Worm (Caenorhabditis elegans) whole organism, L1 larva: ENCODE measurements around the gene pqe-1.

Source experiments
- aha-1 ChIP-seq: fragments of 150-350 bp; optimal IDR thresholded peaks from 2 replicates; lab custom pipeline; 2014; ENCODE audit warnings: missing biosample characterization, missing genetic modification characterization
- aly-2 ChIP-seq: fragments of 150-350 bp; optimal IDR thresholded peaks from 2 replicates; lab custom pipeline; 2014; ENCODE audit warnings: missing biosample characterization, missing genetic modification characterization
- ama-1 ChIP-seq: fragments of 150-350 bp; optimal IDR thresholded peaks from 2 replicates; lab custom pipeline; 2014
- ceh-82 ChIP-seq, 3 experiments: fragments of 150-350 bp in 1 of 3; sonication (generic microtip) in 2 of 3; optimal IDR thresholded peaks; 2 replicates each; lab custom pipeline; 2014 to 2017; ENCODE audit warnings: missing biosample characterization in 3 of 3, missing genetic modification characterization in 3 of 3
- ces-1 ChIP-seq: fragments of 150-350 bp; optimal IDR thresholded peaks from 2 replicates; lab custom pipeline; 2014; ENCODE audit warnings: missing biosample characterization, missing genetic modification reagents, missing genetic modification characterization
- dpl-1 ChIP-seq, 3 experiments: fragments of 150-350 bp in 2 of 3; sonication (generic microtip) in 1 of 3; optimal IDR thresholded peaks; 2 replicates each; lab custom pipeline; 2014 to 2017; ENCODE audit warnings: missing biosample characterization in 3 of 3, missing genetic modification characterization in 3 of 3, missing genetic modification reagents in 3 of 3
- dsc-1 ChIP-seq: sonication (generic microtip); optimal IDR thresholded peaks from 2 replicates; lab custom pipeline; 2016; ENCODE audit warnings: mild to moderate bottlenecking, missing genetic modification characterization, missing compliant biosample characterization
- efl-1 ChIP-seq, 4 experiments: fragments of 150-350 bp; optimal IDR thresholded peaks in 3 of 4; peaks in 1 of 4; 1 replicate in 1 of 4; 2 replicates in 3 of 4; lab custom pipeline; 2014; ENCODE audit warnings: missing biosample characterization in 2 of 4, missing genetic modification characterization in 2 of 4, missing genetic modification reagents in 2 of 4
- efl-3 ChIP-seq: fragments of 200-800 bp; sonication (Bioruptor generic); optimal IDR thresholded peaks from 2 replicates; lab custom pipeline; 2018; ENCODE audit warnings: mild to moderate bottlenecking, missing genetic modification characterization, missing compliant biosample characterization
- elt-2 ChIP-seq: sonication (generic microtip); optimal IDR thresholded peaks from 2 replicates; lab custom pipeline; 2016; ENCODE audit warnings: missing genetic modification characterization, mild to moderate bottlenecking, inconsistent platforms, missing compliant biosample characterization, missing genetic modification reagents
- ets-5 ChIP-seq: fragments of 200-800 bp; sonication (Bioruptor generic); IDR thresholded peaks from 2 replicates; pipeline ENCODE4 v1.3.6; 2022; ENCODE audit warnings: missing genetic modification characterization, missing compliant biosample characterization
- fkh-4 ChIP-seq: sonication (generic microtip); optimal IDR thresholded peaks from 2 replicates; lab custom pipeline; 2016; ENCODE audit warnings: missing compliant biosample characterization, missing genetic modification characterization, borderline replicate concordance
- grh-1 ChIP-seq: fragments of 200-800 bp; sonication (Bioruptor generic); IDR thresholded peaks from 2 replicates; pipeline ENCODE4 v1.3.6; 2022; ENCODE audit warnings: missing genetic modification reagents, missing genetic modification characterization, missing compliant biosample characterization
- hpl-2 ChIP-seq: fragments of 150-350 bp; optimal IDR thresholded peaks from 2 replicates; lab custom pipeline; 2014; ENCODE audit warnings: missing biosample characterization, missing genetic modification reagents, missing genetic modification characterization
- lin-14 ChIP-seq: fragments of 200-800 bp; sonication (Bioruptor generic); optimal IDR thresholded peaks from 2 replicates; lab custom pipeline; 2018; ENCODE audit warnings: mild to moderate bottlenecking, missing genetic modification characterization, moderate library complexity, missing compliant biosample characterization
- lin-35 ChIP-seq, 2 experiments: fragments of 150-350 bp; optimal IDR thresholded peaks; 2 replicates each; lab custom pipeline; 2014; ENCODE audit warnings: missing biosample characterization in 2 of 2, missing genetic modification characterization in 2 of 2, missing genetic modification reagents in 2 of 2
- lin-39 ChIP-seq: fragments of 150-350 bp; optimal IDR thresholded peaks from 2 replicates; lab custom pipeline; 2014; ENCODE audit warnings: missing biosample characterization, missing genetic modification reagents, missing genetic modification characterization
- lsy-2 ChIP-seq, 2 experiments: fragments of 150-350 bp; optimal IDR thresholded peaks; 2 replicates each; lab custom pipeline; 2014; ENCODE audit warnings: missing biosample characterization in 2 of 2, missing genetic modification characterization in 2 of 2
- mep-1 ChIP-seq: fragments of 150-350 bp; optimal IDR thresholded peaks from 2 replicates; lab custom pipeline; 2014; ENCODE audit warnings: missing biosample characterization, missing genetic modification characterization
- nhr-12 ChIP-seq: sonication (generic microtip); optimal IDR thresholded peaks from 2 replicates; lab custom pipeline; 2017; ENCODE audit warnings: missing biosample characterization, missing genetic modification characterization
- nhr-19 ChIP-seq: fragments of 200-800 bp; sonication (Bioruptor generic); conservative IDR thresholded peaks from 2 replicates; pipeline ENCODE4 v1.3.6; 2022; ENCODE audit warnings: missing genetic modification characterization, missing compliant biosample characterization
- nhr-20 ChIP-seq: sonication (generic microtip); optimal IDR thresholded peaks from 2 replicates; lab custom pipeline; 2016; ENCODE audit warnings: mild to moderate bottlenecking, missing genetic modification characterization, missing compliant biosample characterization
- nhr-28 ChIP-seq: fragments of 150-350 bp; optimal IDR thresholded peaks from 2 replicates; lab custom pipeline; 2014; ENCODE audit warnings: missing biosample characterization, missing genetic modification characterization
- nhr-47 ChIP-seq: sonication (generic microtip); optimal IDR thresholded peaks from 2 replicates; lab custom pipeline; 2016; ENCODE audit warnings: mild to moderate bottlenecking, missing genetic modification characterization, moderate library complexity, missing compliant biosample characterization
- nhr-71 ChIP-seq: sonication (generic microtip); optimal IDR thresholded peaks from 2 replicates; lab custom pipeline; 2016; ENCODE audit warnings: mild to moderate bottlenecking, missing genetic modification characterization, moderate library complexity, missing compliant biosample characterization
- nhr-85 ChIP-seq: sonication (generic microtip); peaks from one replicate; lab custom pipeline; 2016; ENCODE audit warnings: missing genetic modification characterization, inconsistent platforms, missing compliant biosample characterization
- nhr-90 ChIP-seq: sonication (generic microtip); optimal IDR thresholded peaks from 2 replicates; lab custom pipeline; 2016; ENCODE audit warnings: mild to moderate bottlenecking, missing genetic modification characterization, missing compliant biosample characterization; ENCODE audit not compliant: poor library complexity
- skn-1 ChIP-seq: fragments of 150-350 bp; optimal IDR thresholded peaks from 2 replicates; lab custom pipeline; 2014; ENCODE audit warnings: missing biosample characterization, missing genetic modification characterization
- snpc-4 ChIP-seq: fragments of 150-350 bp; optimal IDR thresholded peaks from 2 replicates; lab custom pipeline; 2014; ENCODE audit warnings: missing biosample characterization, missing genetic modification characterization
- snu-23 ChIP-seq: sonication (generic microtip); optimal IDR thresholded peaks from 2 replicates; lab custom pipeline; 2016; ENCODE audit warnings: missing genetic modification characterization, missing compliant biosample characterization
- sox-4 ChIP-seq: sonication (generic microtip); optimal IDR thresholded peaks from 2 replicates; lab custom pipeline; 2016; ENCODE audit warnings: missing genetic modification characterization, missing compliant biosample characterization
- sptf-1 ChIP-seq: fragments of 150-350 bp; optimal IDR thresholded peaks from 2 replicates; lab custom pipeline; 2014; ENCODE audit warnings: missing biosample characterization, missing genetic modification characterization
- swsn-7 ChIP-seq: sonication (generic microtip); optimal IDR thresholded peaks from 2 replicates; lab custom pipeline; 2016; ENCODE audit warnings: missing genetic modification characterization, missing compliant biosample characterization
- unc-98 ChIP-seq: fragments of 200-800 bp; sonication (Bioruptor generic); IDR thresholded peaks from 2 replicates; pipeline ENCODE4 v1.3.6; 2022; ENCODE audit warnings: missing genetic modification characterization, missing compliant biosample characterization
- vab-15 ChIP-seq: sonication (generic microtip); optimal IDR thresholded peaks from 2 replicates; lab custom pipeline; 2017; ENCODE audit warnings: missing genotype, mild to moderate bottlenecking, missing genetic modification characterization, missing compliant biosample characterization

Gene pqe-1

ce11 chrIII:5268486-5268885 lies 42.6 kb upstream of the pqe-1 start:
- TF ChIP-seq lin-35 (GFP tag; optimal IDR thresholded peaks at IDR 0.05; lab: Kevin White, UChicago) (peak in 1 of 2 experiments; percentile 47), unc-98 (GFP tag; lab: Robert Waterston, UW) (no peak), efl-3 (no peak), ces-1 (GFP tag; lab: Kevin White, UChicago) (no peak), nhr-90 (tag; lab: Kevin White, UChicago) (no peak), hpl-2 (GFP tag; lab: Kevin White, UChicago) (no peak), nhr-28 (no peak), elt-2 (tag; lab: Kevin White, UChicago) (peak; percentile 6), nhr-12 (no peak), lsy-2 (tag; optimal IDR thresholded peaks at IDR 0.05; lab: Kevin White, UChicago) (peak; percentile 8), efl-1 (optimal IDR thresholded peaks at IDR 0.05; lab: Kevin White, UChicago) (no peak), efl-1 (GFP tag; optimal IDR thresholded peaks at IDR 0.05 in 1 of 2; lab: Kevin White, UChicago) (peak in 1 of 2 experiments; percentile 69)

DNA sequence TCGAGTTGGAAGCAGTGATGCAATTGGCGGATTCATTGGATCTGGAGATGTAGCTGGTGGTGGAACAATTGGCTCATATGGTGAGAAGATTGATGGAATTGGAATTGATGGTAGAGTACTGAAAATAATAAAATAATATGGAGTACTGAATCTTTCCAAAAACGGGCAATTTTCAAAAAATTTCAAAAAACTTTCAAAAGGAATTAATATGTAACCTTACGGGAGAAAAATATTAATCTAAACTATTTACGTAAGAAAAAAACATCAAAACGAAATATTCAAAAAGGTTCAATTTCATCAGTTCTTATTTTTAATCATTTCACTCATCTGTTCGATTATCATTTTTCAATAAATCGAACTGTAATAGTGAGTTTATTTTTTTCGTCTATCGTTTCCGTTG lies 41.2 kb upstream of the pqe-1 start, which contains the start of gene ZC395.4:
Gene ZC395.4 (plus strand): TSS at position 301 of the 400 bp plus-strand sequence.
- TF ChIP-seq nhr-12 (no peak), fkh-4 (no peak), ces-1 (GFP tag; lab: Kevin White, UChicago) (no peak), lin-39 (tag; lab: Kevin White, UChicago) (no peak), snpc-4 (tag; lab: Kevin White, UChicago) (no peak), sptf-1 (tag; lab: Kevin White, UChicago) (no peak), skn-1 (no peak), sox-4 (tag; lab: Kevin White, UChicago) (no peak), lin-14 (GFP tag; lab: Kevin White, UChicago) (no peak), nhr-19 (GFP tag; lab: Robert Waterston, UW) (no peak)

DNA sequence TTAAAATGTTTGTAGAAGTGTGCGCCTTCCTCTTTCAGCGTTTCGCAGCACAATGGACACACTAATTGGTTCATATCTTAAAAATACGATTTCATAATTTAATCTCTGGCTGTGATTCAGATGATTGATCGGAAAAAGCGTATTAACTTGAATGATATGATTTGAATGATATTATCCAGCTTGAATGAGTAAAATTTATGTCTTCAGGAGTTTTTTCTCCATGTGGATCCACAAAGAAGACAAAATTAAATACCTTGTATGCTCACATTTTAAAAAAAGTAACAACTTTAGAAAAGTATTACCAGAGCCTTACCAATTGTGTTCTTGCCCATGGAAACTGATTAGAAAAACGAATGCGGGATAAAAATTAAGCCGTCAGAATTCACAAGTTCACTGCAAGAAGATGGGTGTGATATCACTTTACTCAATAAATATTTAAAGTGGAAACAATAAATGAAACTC lies 37.6 kb upstream of the pqe-1 start, which contains the start of gene ztf-8:
Gene ztf-8 (minus strand): TSS at position 76 of the 462 bp plus-strand sequence.
- TF ChIP-seq dsc-1 (peak; percentile 23), nhr-20 (tag; lab: Kevin White, UChicago) (peak; percentile 7), aly-2 (peak; percentile 51), lsy-2 (tag; optimal IDR thresholded peaks at IDR 0.05; lab: Kevin White, UChicago) (no peak), nhr-19 (GFP tag; lab: Robert Waterston, UW) (0 out of 2 replicates have a peak, but pooled peaks have one; percentile 12), aha-1 (tag; lab: Kevin White, UChicago) (no peak), ceh-82 (tag; optimal IDR thresholded peaks at IDR 0.05; lab: Kevin White, UChicago) (no peak), ets-5 (GFP tag; lab: Robert Waterston, UW) (no peak), swsn-7 (peak; percentile 20), mep-1 (tag; lab: Kevin White, UChicago) (peak; percentile 40), snu-23 (peak; percentile 24), dpl-1 (GFP tag; optimal IDR thresholded peaks at IDR 0.05; lab: Kevin White, UChicago) (peak in 1 of 3 experiments; percentile 6), nhr-90 (tag; lab: Kevin White, UChicago) (peak; percentile 5), ama-1 (lab: Kevin White, UChicago) (peak; percentile 87), vab-15 (tag; lab: Kevin White, UChicago) (no peak), nhr-71 (tag; lab: Kevin White, UChicago) (peak; percentile 57), grh-1 (GFP tag; lab: Robert Waterston, UW) (no peak)

DNA sequence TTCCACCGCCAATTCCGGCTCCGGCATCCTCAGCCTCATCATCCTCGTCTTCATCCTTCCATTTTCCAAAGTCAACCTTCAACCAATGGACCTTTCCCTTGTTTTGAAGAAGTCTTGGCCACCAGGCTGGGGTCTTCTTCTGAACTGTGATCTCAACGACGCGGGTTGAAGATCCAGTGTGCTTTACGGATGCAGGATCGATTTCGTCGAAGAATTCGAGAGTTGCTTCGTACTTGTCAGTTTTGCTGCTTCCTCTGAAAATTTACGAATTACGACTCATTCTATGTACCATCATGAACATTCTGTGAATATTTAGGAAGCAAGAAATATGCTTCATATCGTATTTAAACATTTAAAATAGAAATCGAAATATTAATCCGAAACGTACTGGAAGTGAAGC lies 36.8 kb upstream of the pqe-1 start:
- TF ChIP-seq nhr-85 (tag; lab: Kevin White, UChicago) (peak; percentile 30), nhr-47 (tag; lab: Kevin White, UChicago) (no peak), efl-1 (optimal IDR thresholded peaks at IDR 0.05; lab: Kevin White, UChicago) (no peak), efl-1 (GFP tag; optimal IDR thresholded peaks at IDR 0.05 in 1 of 2; lab: Kevin White, UChicago) (peak in 1 of 2 experiments; percentile 37)
